Worm (Caenorhabditis elegans): Measurements from ENCODE around the gene E02C12.11.

Gene E02C12.11

ce11 chrV:9384359-9384758 is 4.7 kb upstream of the E02C12.11 start:
- no peak for TF ChIP-seq M03D4.4 (tag; optimal IDR thresholded peaks at IDR 0.05)
- no peak for TF ChIP-seq nhr-12 (tag; optimal IDR thresholded peaks at IDR 0.05)
- TF ChIP-seq lsy-2 (tag; optimal IDR thresholded peaks at IDR 0.05): no peak
- no peak for TF ChIP-seq blmp-1 (tag; optimal IDR thresholded peaks at IDR 0.05)
- no peak for TF ChIP-seq nhr-28 (tag; optimal IDR thresholded peaks at IDR 0.05)

DNA sequence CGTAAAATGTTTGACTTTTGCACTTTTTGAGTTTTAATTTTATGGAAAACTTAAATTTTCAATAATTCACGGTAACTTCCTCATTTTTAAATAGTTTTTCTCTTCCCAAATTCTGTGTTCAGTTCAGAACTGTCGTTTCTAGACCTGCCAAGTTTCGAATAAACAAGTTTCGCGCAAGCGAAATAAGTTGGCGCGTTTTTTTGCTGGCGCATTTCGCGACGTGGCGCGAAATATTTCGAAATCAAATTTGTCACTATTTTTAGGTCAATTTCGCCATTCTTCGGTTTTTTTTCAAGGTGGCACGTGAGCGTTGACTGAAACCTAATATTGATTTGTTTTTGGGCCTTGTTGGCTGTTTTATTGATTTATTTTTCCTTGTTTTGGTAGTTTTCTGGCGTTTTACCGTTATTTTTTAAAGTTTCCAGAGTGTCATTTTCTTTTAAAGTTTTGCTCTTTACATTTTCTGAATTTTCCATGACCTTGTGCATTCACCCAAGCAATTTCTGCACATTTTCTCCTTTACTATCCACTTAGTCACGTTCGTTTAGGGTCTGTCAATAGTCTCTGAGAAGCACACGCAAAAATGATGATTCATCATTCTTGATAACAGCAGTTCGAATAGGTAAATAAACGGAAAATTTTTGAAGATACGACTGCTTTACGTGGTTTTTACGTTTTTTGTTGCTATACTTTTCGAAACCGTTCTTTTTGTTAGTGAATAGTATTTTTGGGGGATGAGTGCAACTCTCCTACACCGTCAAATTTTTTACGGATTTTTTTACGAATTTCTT is 3.0 kb upstream of the E02C12.11 start:
- TF ChIP-seq nhr-2 (tag; optimal IDR thresholded peaks at IDR 0.05) (no peak), lin-32 (GFP tag; optimal IDR thresholded peaks at IDR 0.05) (no peak), nhr-28 (tag; optimal IDR thresholded peaks at IDR 0.05) (no peak), nhr-76 (tag; optimal IDR thresholded peaks at IDR 0.05) (no peak), zip-8 (tag; optimal IDR thresholded peaks at IDR 0.05) (no peak), ceh-43 (GFP tag; optimal IDR thresholded peaks at IDR 0.05) (no peak), sptf-1 (tag; optimal IDR thresholded peaks at IDR 0.05) (no peak), ztf-11 (tag; optimal IDR thresholded peaks at IDR 0.05) (no peak), nhr-237 (tag; optimal IDR thresholded peaks at IDR 0.05) (no peak), ces-1 (GFP tag; optimal IDR thresholded peaks at IDR 0.05) (no peak), blmp-1 (tag; optimal IDR thresholded peaks at IDR 0.05) (no peak), mab-5 (tag; optimal IDR thresholded peaks at IDR 0.05) (no peak), elt-3 (tag; optimal IDR thresholded peaks at IDR 0.05) (no peak)

DNA sequence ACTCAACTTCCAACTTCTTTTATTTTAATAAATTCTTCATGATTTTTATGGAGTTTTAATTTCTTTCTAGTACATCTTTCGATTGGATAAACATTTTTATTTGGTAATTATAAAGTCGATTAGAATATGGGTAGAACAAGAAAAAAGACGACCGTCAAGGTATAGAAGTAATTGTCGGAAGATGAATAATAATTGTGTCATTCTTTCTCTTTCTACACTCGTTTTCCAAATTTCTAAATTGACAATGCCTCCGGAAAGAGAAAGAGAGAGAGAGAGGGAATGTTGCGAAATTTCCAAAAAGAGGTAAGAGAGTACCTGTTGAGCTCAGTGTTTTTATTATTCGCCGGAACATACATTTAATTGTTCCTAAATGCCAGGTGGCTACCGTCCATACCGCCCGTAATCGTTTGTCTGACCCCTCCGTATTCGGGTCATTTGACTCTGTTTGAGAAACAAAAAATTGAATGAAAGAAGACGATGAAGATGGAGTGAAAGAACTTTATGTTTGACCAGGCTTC is 2.2 kb upstream of the E02C12.11 start, which contains the start of gene E02C12.12:
TSS of gene E02C12.12 (minus strand) at position 468 of the 518 bp plus-strand sequence.
- peak; percentile 51 for TF ChIP-seq nhr-2 (tag; optimal IDR thresholded peaks at IDR 0.05)
- TF ChIP-seq mls-2 (tag; optimal IDR thresholded peaks at IDR 0.05): no peak

DNA sequence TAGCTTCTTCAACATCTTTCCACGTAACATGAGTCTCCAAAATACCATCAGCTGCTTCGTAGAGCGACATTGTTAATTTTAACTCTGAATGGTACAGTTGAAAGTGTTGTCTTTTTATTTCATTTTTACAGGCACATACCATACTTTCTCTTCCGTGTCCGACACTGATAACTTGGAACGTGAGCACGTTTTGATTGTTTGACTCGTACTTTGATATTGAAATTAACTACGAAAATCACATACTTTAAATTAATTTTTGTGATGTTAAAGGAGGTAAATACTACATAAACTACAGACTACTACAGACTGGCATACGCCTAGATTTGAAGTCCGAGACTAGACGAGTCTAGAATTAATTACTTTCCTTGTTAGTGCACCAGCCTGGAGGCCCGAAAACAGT is 1.4 kb downstream of the E02C12.11 start, which contains the start of gene E02C12.10:
TSS of gene E02C12.10 (minus strand) at position 75 of the 400 bp plus-strand sequence.
- TF ChIP-seq cnd-1 (tag; optimal IDR thresholded peaks at IDR 0.05) (no peak), lsy-2 (tag; optimal IDR thresholded peaks at IDR 0.05) (no peak), lin-13 (tag; optimal IDR thresholded peaks at IDR 0.05) (no peak), drap-1 (GFP tag; optimal IDR thresholded peaks at IDR 0.05) (no peak), sem-2 (GFP tag; optimal IDR thresholded peaks at IDR 0.05) (no peak), hlh-1 (tag; optimal IDR thresholded peaks at IDR 0.05) (no peak)

ce11 chrV:9376417-9376816 is 3.3 kb downstream of the E02C12.11 start, which contains the start of gene E02C12.19:
Gene E02C12.19, minus strand, starts transcription at chrV:9376517.
- no peak for TF ChIP-seq elt-3 (tag; optimal IDR thresholded peaks at IDR 0.05)
- no peak for TF ChIP-seq bed-3 (GFP tag; optimal IDR thresholded peaks at IDR 0.05)
- TF ChIP-seq flh-1 (GFP tag; optimal IDR thresholded peaks at IDR 0.05): no peak
- TF ChIP-seq ces-1 (GFP tag; optimal IDR thresholded peaks at IDR 0.05): no peak
- no peak for TF ChIP-seq pha-4 (tag; optimal IDR thresholded peaks at IDR 0.05)
- no peak for TF ChIP-seq zip-8 (tag; optimal IDR thresholded peaks at IDR 0.05)
- TF ChIP-seq nhr-237 (tag; optimal IDR thresholded peaks at IDR 0.05): no peak
- TF ChIP-seq sem-2 (GFP tag; optimal IDR thresholded peaks at IDR 0.05): no peak
- TF ChIP-seq unc-62 (GFP tag; optimal IDR thresholded peaks at IDR 0.05): no peak
- no peak for TF ChIP-seq nhr-76 (tag; optimal IDR thresholded peaks at IDR 0.05)

DNA sequence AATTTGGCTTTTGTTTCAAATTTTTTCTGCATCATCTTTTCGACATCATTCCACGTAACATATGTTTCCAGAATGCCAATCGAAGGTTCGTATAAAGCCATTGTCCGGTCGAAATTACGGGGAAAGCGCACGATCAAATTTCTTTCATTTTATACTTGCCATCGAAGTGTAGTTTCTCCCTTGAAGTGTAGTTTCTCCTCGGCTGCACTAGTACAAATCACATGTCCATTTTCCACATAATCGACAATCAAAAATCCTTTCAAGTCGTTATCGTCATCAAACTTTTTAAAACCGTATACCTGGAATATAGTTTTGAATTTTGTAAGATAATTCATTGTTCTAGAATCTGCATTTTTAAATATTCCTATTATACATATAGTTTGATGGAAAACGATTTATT is 4.3 kb downstream of the E02C12.11 start, which contains the start of gene E02C12.9:
TSS of gene E02C12.9 (minus strand) at position 101 of the 400 bp plus-strand sequence.
- no peak for TF ChIP-seq ceh-43 (GFP tag; optimal IDR thresholded peaks at IDR 0.05)
- TF ChIP-seq lsy-2 (tag; optimal IDR thresholded peaks at IDR 0.05): no peak
- no peak for TF ChIP-seq nhr-237 (tag; optimal IDR thresholded peaks at IDR 0.05)
- no peak for TF ChIP-seq unc-120 (tag; optimal IDR thresholded peaks at IDR 0.05; ENCODE audit: poor library complexity, severe bottlenecking)
- no peak for TF ChIP-seq flh-1 (GFP tag; optimal IDR thresholded peaks at IDR 0.05)
- TF ChIP-seq hlh-1 (tag; optimal IDR thresholded peaks at IDR 0.05): no peak
- no peak for TF ChIP-seq ceh-39 (tag; optimal IDR thresholded peaks at IDR 0.05)
- TF ChIP-seq ham-2 (GFP tag; optimal IDR thresholded peaks at IDR 0.05): no peak
- no peak for TF ChIP-seq unc-39 (tag; optimal IDR thresholded peaks at IDR 0.05)
- TF ChIP-seq nhr-2 (tag; optimal IDR thresholded peaks at IDR 0.05): no peak
- no peak for TF ChIP-seq unc-62 (GFP tag; optimal IDR thresholded peaks at IDR 0.05)
